Fruit fly (Drosophila melanogaster) whole organism, prepupa: ENCODE results near the gene CG1136.

Experiments
- Blimp-1 ChIP-seq: fragments of 200-800 bp; sonication (Bioruptor generic); optimal IDR thresholded peaks from 3 replicates; lab custom pipeline; 2017; ENCODE audit warnings: missing biosample characterization, missing genetic modification characterization, mild to moderate bottlenecking, moderate library complexity, missing genetic modification reagents
- CG11294 ChIP-seq: fragments of 200-800 bp; sonication (Bioruptor generic); IDR thresholded peaks from 2 replicates; pipeline ENCODE4 v1.3.6; 2022; ENCODE audit warnings: missing biosample characterization, missing genetic modification characterization
- CG11902 ChIP-seq: fragments of 200-800 bp; sonication (Bioruptor generic); optimal IDR thresholded peaks from 3 replicates; lab custom pipeline; 2016; ENCODE audit warnings: missing biosample characterization, missing genetic modification characterization
- CG3032 ChIP-seq: fragments of 200-800 bp; optimal IDR thresholded peaks from 2 replicates; lab custom pipeline; 2019; ENCODE audit warnings: missing biosample characterization, mild to moderate bottlenecking, missing genetic modification characterization, moderate library complexity
- CG31627 ChIP-seq: fragments of 200-800 bp; sonication (Bioruptor generic); optimal IDR thresholded peaks from 3 replicates; lab custom pipeline; 2016; ENCODE audit warnings: missing biosample characterization, missing genetic modification characterization
- CG34406 ChIP-seq: fragments of 200-800 bp; sonication (Bioruptor generic); optimal IDR thresholded peaks from 3 replicates; lab custom pipeline; 2016; ENCODE audit warnings: missing biosample characterization, missing genetic modification characterization
- CG3919 ChIP-seq: fragments of 200-800 bp; sonication (Bioruptor generic); optimal IDR thresholded peaks from 3 replicates; lab custom pipeline; 2016; ENCODE audit warnings: missing biosample characterization, missing genetic modification characterization
- CG4318 ChIP-seq: fragments of 200-800 bp; sonication (Bioruptor generic); optimal IDR thresholded peaks from 3 replicates; lab custom pipeline; 2017; ENCODE audit warnings: missing biosample characterization, mild to moderate bottlenecking, missing genetic modification characterization
- CG6792 ChIP-seq: fragments of 200-800 bp; sonication (Bioruptor generic); optimal IDR thresholded peaks from 3 replicates; lab custom pipeline; 2016; ENCODE audit warnings: missing biosample characterization, missing genetic modification characterization
- CG6854 ChIP-seq: fragments of 200-800 bp; sonication (Bioruptor generic); optimal IDR thresholded peaks from 2 replicates; lab custom pipeline; 2017; ENCODE audit warnings: missing biosample characterization, mild to moderate bottlenecking, missing genetic modification characterization
- CG8119 ChIP-seq: fragments of 200-800 bp; sonication (Bioruptor generic); IDR thresholded peaks from 3 replicates; pipeline ENCODE4 v1.3.6; 2022; ENCODE audit warnings: missing biosample characterization, missing genetic modification characterization
- CG8632 ChIP-seq: fragments of 200-800 bp; sonication (Bioruptor generic); optimal IDR thresholded peaks from 3 replicates; lab custom pipeline; 2016; ENCODE audit warnings: missing biosample characterization, missing genetic modification characterization
- CG9139 ChIP-seq: fragments of 200-800 bp; sonication (Bioruptor generic); optimal IDR thresholded peaks from 3 replicates; lab custom pipeline; 2017; ENCODE audit warnings: missing biosample characterization, mild to moderate bottlenecking, missing genetic modification characterization
- Eip78C ChIP-seq: fragments of 200-800 bp; sonication (Bioruptor generic); peaks from one replicate; lab custom pipeline; 2016; ENCODE audit warnings: missing biosample characterization, missing genetic modification characterization
- Ets21C ChIP-seq: fragments of 200-800 bp; sonication (Bioruptor generic); optimal IDR thresholded peaks from 3 replicates; lab custom pipeline; 2016; ENCODE audit warnings: missing biosample characterization, missing genetic modification characterization
- Gug ChIP-seq: fragments of 200-800 bp; sonication (Bioruptor generic); IDR thresholded peaks from 2 replicates; pipeline ENCODE4 v1.3.6; 2022; ENCODE audit warnings: missing biosample characterization, missing genetic modification characterization
- Hr4 ChIP-seq: fragments of 200-800 bp; sonication (Bioruptor generic); optimal IDR thresholded peaks from 3 replicates; lab custom pipeline; 2016; ENCODE audit warnings: missing biosample characterization, missing genetic modification characterization
- Lpt ChIP-seq: fragments of 200-800 bp; sonication (Bioruptor generic); optimal IDR thresholded peaks from 3 replicates; lab custom pipeline; 2016; ENCODE audit warnings: missing biosample characterization, missing genetic modification characterization
- Met ChIP-seq: fragments of 200-800 bp; sonication (Bioruptor generic); optimal IDR thresholded peaks from 3 replicates; lab custom pipeline; 2016; ENCODE audit warnings: missing biosample characterization, missing genetic modification characterization
- OdsH ChIP-seq: fragments of 200-800 bp; sonication (Bioruptor generic); optimal IDR thresholded peaks from 3 replicates; lab custom pipeline; 2016; ENCODE audit warnings: missing biosample characterization, missing genetic modification characterization
- Smox ChIP-seq: fragments of 200-800 bp; sonication (Bioruptor generic); optimal IDR thresholded peaks from 3 replicates; lab custom pipeline; 2016; ENCODE audit warnings: missing biosample characterization, missing genetic modification characterization
- Sox102F ChIP-seq: fragments of 200-800 bp; sonication (Bioruptor generic); optimal IDR thresholded peaks from 2 replicates; lab custom pipeline; 2016; ENCODE audit warnings: missing biosample characterization, mild to moderate bottlenecking, missing genetic modification characterization
- Sox14 ChIP-seq: fragments of 200-800 bp; sonication (Bioruptor generic); optimal IDR thresholded peaks from 3 replicates; lab custom pipeline; 2016; ENCODE audit warnings: missing biosample characterization, missing genetic modification characterization
- Sox15 ChIP-seq: fragments of 200-800 bp; sonication (Bioruptor generic); optimal IDR thresholded peaks from 3 replicates; lab custom pipeline; 2016; ENCODE audit warnings: missing biosample characterization, missing genetic modification characterization
- achi ChIP-seq: fragments of 200-800 bp; sonication (Bioruptor generic); optimal IDR thresholded peaks from 3 replicates; lab custom pipeline; 2016; ENCODE audit warnings: missing biosample characterization, missing genetic modification characterization
- acj6 ChIP-seq: fragments of 200-800 bp; sonication (Bioruptor generic); optimal IDR thresholded peaks from 3 replicates; lab custom pipeline; 2016; ENCODE audit warnings: missing biosample characterization, missing genetic modification characterization
- cyc ChIP-seq: fragments of 200-800 bp; sonication (Bioruptor generic); optimal IDR thresholded peaks from 3 replicates; lab custom pipeline; 2016; ENCODE audit warnings: missing biosample characterization, missing genetic modification characterization
- dac ChIP-seq: fragments of 200-800 bp; sonication (Bioruptor generic); optimal IDR thresholded peaks from 2 replicates; lab custom pipeline; 2017; ENCODE audit warnings: missing biosample characterization, mild to moderate bottlenecking, missing genetic modification characterization
- dsx ChIP-seq: fragments of 200-800 bp; optimal IDR thresholded peaks from 3 replicates; lab custom pipeline; 2019; ENCODE audit warnings: missing biosample characterization, mild to moderate bottlenecking, missing genetic modification characterization, moderate library complexity; ENCODE audit not compliant: poor library complexity, severe bottlenecking
- eg ChIP-seq: fragments of 200-800 bp; sonication (Bioruptor generic); IDR thresholded peaks from 3 replicates; pipeline ENCODE4 v1.3.6; 2022; ENCODE audit warnings: missing biosample characterization, missing genetic modification characterization
- esn ChIP-seq: fragments of 200-800 bp; sonication (Bioruptor generic); optimal IDR thresholded peaks from 2 replicates; lab custom pipeline; 2016; ENCODE audit warnings: missing biosample characterization, mild to moderate bottlenecking, missing genetic modification characterization, moderate library complexity
- fd85E ChIP-seq: fragments of 200-800 bp; sonication (Bioruptor generic); optimal IDR thresholded peaks from 3 replicates; lab custom pipeline; 2016; ENCODE audit warnings: missing biosample characterization, missing genetic modification characterization
- fkh ChIP-seq: fragments of 200-800 bp; sonication (Bioruptor generic); optimal IDR thresholded peaks from 3 replicates; lab custom pipeline; 2017; ENCODE audit warnings: missing biosample characterization, mild to moderate bottlenecking, missing genetic modification characterization, moderate library complexity
- lz ChIP-seq: fragments of 200-800 bp; sonication (Bioruptor generic); optimal IDR thresholded peaks from 3 replicates; lab custom pipeline; 2016; ENCODE audit warnings: missing biosample characterization, missing genetic modification characterization
- net ChIP-seq: fragments of 200-800 bp; sonication (Bioruptor generic); optimal IDR thresholded peaks from 3 replicates; lab custom pipeline; 2016; ENCODE audit warnings: missing biosample characterization, missing genetic modification characterization
- pdm3 ChIP-seq: fragments of 200-800 bp; sonication (Bioruptor generic); optimal IDR thresholded peaks from 3 replicates; lab custom pipeline; 2016; ENCODE audit warnings: missing biosample characterization, missing genetic modification characterization
- salr ChIP-seq, 2 experiments: fragments of 200-800 bp; sonication (Bioruptor generic); optimal IDR thresholded peaks; 3 replicates each; lab custom pipeline; 2016 to 2018; ENCODE audit warnings: missing biosample characterization in 2 of 2, missing genetic modification characterization in 2 of 2, mild to moderate bottlenecking in 1 of 2
- spab ChIP-seq: fragments of 200-800 bp; sonication (Bioruptor generic); optimal IDR thresholded peaks from 2 replicates; lab custom pipeline; 2017; ENCODE audit warnings: missing biosample characterization, mild to moderate bottlenecking, missing genetic modification characterization, missing genetic modification reagents
- ss ChIP-seq, 2 experiments: fragments of 200-800 bp; sonication (Bioruptor generic); optimal IDR thresholded peaks; 2 replicates in 1 of 2; 3 replicates in 1 of 2; lab custom pipeline; 2017 to 2018; ENCODE audit warnings: mild to moderate bottlenecking in 2 of 2, missing biosample characterization in 2 of 2, missing genetic modification characterization in 2 of 2, moderate library complexity in 1 of 2
- svp ChIP-seq: fragments of 200-800 bp; sonication (Bioruptor generic); peaks from one replicate; lab custom pipeline; 2016; ENCODE audit warnings: missing biosample characterization, missing genetic modification characterization
- topi ChIP-seq: fragments of 200-800 bp; sonication (Bioruptor generic); optimal IDR thresholded peaks from 3 replicates; lab custom pipeline; 2016; ENCODE audit warnings: missing biosample characterization, missing genetic modification characterization
- vri ChIP-seq: fragments of 200-800 bp; sonication (Bioruptor generic); optimal IDR thresholded peaks from 3 replicates; lab custom pipeline; 2016; ENCODE audit warnings: missing biosample characterization, mild to moderate bottlenecking, missing genetic modification characterization

CG1136 gene

dm6 chr3L:4040247-4040925 lies 6.0 kb upstream of the CG1136 start, which contains the start of the genes CG11593 and Rcd5 (continued):
- no peak for TF ChIP-seq salr (GFP tag; optimal IDR thresholded peaks at IDR 0.05; lab: Kevin White, UChicago)
- peak; percentile 50 for TF ChIP-seq Sox14
- TF ChIP-seq CG6792 = no peak
- TF ChIP-seq fd85E (GFP tag; lab: Kevin White, UChicago) = no peak
- no peak for TF ChIP-seq CG9139 (GFP tag; lab: Kevin White, UChicago)
- TF ChIP-seq eg (GFP tag; lab: Robert Waterston, UW) = peak; percentile 79
- TF ChIP-seq esn (GFP tag; lab: Kevin White, UChicago) = no peak
- TF ChIP-seq CG6854 (GFP tag; lab: Kevin White, UChicago) = no peak

dm6 chr3L:4044497-4044896 lies 1.9 kb upstream of the CG1136 start:
- TF ChIP-seq eg (GFP tag; lab: Robert Waterston, UW) (0 out of 3 replicates have a peak, but pooled peaks have one; percentile 14), CG3032 (tag; lab: Kevin White, UChicago) (no peak)
- TF ChIP-seq, all 60 proteins: peak for 1

- TF ChIP-seq acj6 (GFP tag; lab: Kevin White, UChicago) = no peak
- TF ChIP-seq Smox (GFP tag; lab: Kevin White, UChicago) = no peak
- no peak for TF ChIP-seq net (GFP tag; lab: Kevin White, UChicago)
- no peak for TF ChIP-seq Sox14
- no peak for TF ChIP-seq CG11294 (GFP tag; lab: Robert Waterston, UW)
- no peak for TF ChIP-seq Met
- no peak for TF ChIP-seq Sox102F
- TF ChIP-seq CG4318 (GFP tag; lab: Kevin White, UChicago) = no peak
- TF ChIP-seq Blimp-1 (GFP tag; lab: Kevin White, UChicago) = no peak
- TF ChIP-seq achi (GFP tag; lab: Kevin White, UChicago) = no peak
- no peak for TF ChIP-seq cyc
- no peak for TF ChIP-seq CG11902 (GFP tag; lab: Kevin White, UChicago)
- no peak for TF ChIP-seq Hr4 (GFP tag; lab: Kevin White, UChicago)
- TF ChIP-seq spab (GFP tag; lab: Kevin White, UChicago) = no peak
- TF ChIP-seq dsx = no peak
These were observed 1.2 kb downstream of the CG1136 start, which contains the start of gene Dpy-30L2 for dm6 chr3L:4047635-4048034. Dpy-30L2 (minus strand) TSS chr3L:4047735.

dm6 chr3L:4049082-4049481 lies 2.7 kb downstream of the CG1136 start:
- TF ChIP-seq CG6792 = no peak
- TF ChIP-seq CG3919 (GFP tag; lab: Kevin White, UChicago) = no peak
- TF ChIP-seq Eip78C (GFP tag; lab: Kevin White, UChicago) = peak; percentile 30

- TF ChIP-seq dsx = peak; percentile 77
- TF ChIP-seq Sox15 (GFP tag; lab: Kevin White, UChicago) = no peak
- TF ChIP-seq CG11902 (GFP tag; lab: Kevin White, UChicago) = no peak
- TF ChIP-seq lz (GFP tag; lab: Kevin White, UChicago) = no peak
- TF ChIP-seq ss (GFP tag; optimal IDR thresholded peaks at IDR 0.05; lab: Kevin White, UChicago) = no peak
- no peak for TF ChIP-seq dac (GFP tag; lab: Kevin White, UChicago)
- peak; percentile 91 for TF ChIP-seq Blimp-1 (GFP tag; lab: Kevin White, UChicago)
- no peak for TF ChIP-seq Lpt (GFP tag; lab: Kevin White, UChicago)
- TF ChIP-seq CG8632 = no peak
- no peak for TF ChIP-seq Sox14
- no peak for TF ChIP-seq Ets21C
- no peak for TF ChIP-seq net (GFP tag; lab: Kevin White, UChicago)
- no peak for TF ChIP-seq CG34406
- TF ChIP-seq fd85E (GFP tag; lab: Kevin White, UChicago) = no peak
- no peak for TF ChIP-seq svp (GFP tag; lab: Kevin White, UChicago)
- TF ChIP-seq CG11294 (GFP tag; lab: Robert Waterston, UW) = no peak
- peak; percentile 4 for TF ChIP-seq vri
- no peak for TF ChIP-seq pdm3
- no peak for TF ChIP-seq Gug
- TF ChIP-seq CG6854 (GFP tag; lab: Kevin White, UChicago) = peak; percentile 64
- TF ChIP-seq spab (GFP tag; lab: Kevin White, UChicago) = no peak
- TF ChIP-seq fkh = no peak
- TF ChIP-seq Hr4 (GFP tag; lab: Kevin White, UChicago) = no peak
- no peak for TF ChIP-seq topi (GFP tag; lab: Kevin White, UChicago)
- TF ChIP-seq CG31627 (GFP tag; lab: Kevin White, UChicago) = no peak
- no peak for TF ChIP-seq eg (GFP tag; lab: Robert Waterston, UW)
- no peak for TF ChIP-seq OdsH (GFP tag; lab: Kevin White, UChicago)
- TF ChIP-seq CG8119 (GFP tag; lab: Robert Waterston, UW) = 0 out of 3 replicates have a peak, but pooled peaks have one; percentile 35
These were observed 9.1 kb downstream of the CG1136 start for dm6 chr3L:4055438-4055962.
